Fruit fly (Drosophila melanogaster) whole organism: ENCODE data around the gene gpp.
A peak's percentile ranks its signal among the peaks of the same experiment; 100 is the strongest.

ENCODE experiments used
- CG8478 ChIP-seq: fragments of >200 bp; optimal IDR thresholded peaks from 2 replicates; lab custom pipeline; 2018; ENCODE audit warnings: inconsistent platforms
- Dll ChIP-seq: fragments of >200 bp; optimal IDR thresholded peaks from 2 replicates; lab custom pipeline; 2017
- EcR ChIP-seq, 2 experiments: fragments of >200 bp; optimal IDR thresholded peaks; 2 replicates each; lab custom pipeline; 2017; ENCODE audit warnings: missing biosample characterization in 2 of 2, missing genetic modification characterization in 2 of 2, missing genetic modification reagents in 2 of 2
- pan ChIP-seq: fragments of >200 bp; optimal IDR thresholded peaks from 2 replicates; lab custom pipeline; 2017
- psq ChIP-seq: fragments of >200 bp; optimal IDR thresholded peaks from 2 replicates; lab custom pipeline; 2017
- usp ChIP-seq: fragments of >200 bp; optimal IDR thresholded peaks from 2 replicates; lab custom pipeline; 2017; ENCODE audit warnings: missing biosample characterization, missing genetic modification characterization, mixed read lengths

Gene gpp

DNA sequence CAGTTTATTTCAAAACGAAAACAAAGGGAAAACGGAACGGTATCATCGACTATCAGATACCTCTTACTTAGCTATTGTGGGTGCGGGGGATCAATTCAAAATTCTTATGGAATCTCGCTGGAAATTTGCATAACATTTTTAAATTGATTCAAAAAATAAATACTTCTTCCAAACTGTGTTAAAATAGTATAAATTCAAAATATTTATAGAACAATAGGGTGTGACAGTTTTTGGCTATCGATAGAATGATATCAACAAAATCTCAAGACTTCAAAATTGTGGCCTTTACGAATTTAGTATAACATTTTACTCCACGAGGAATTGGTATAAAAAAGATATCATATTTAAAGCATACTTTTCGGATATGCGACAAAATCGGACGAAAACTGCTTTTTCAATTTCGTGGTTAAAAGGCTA is 18.2 kb upstream of the gpp start:
- no peak for TF ChIP-seq Dll (lab: Kevin White, UChicago)
- TF ChIP-seq EcR (GFP tag; optimal IDR thresholded peaks at IDR 0.05; lab: Kevin White, UChicago): no peak
- TF ChIP-seq pan (lab: Kevin White, UChicago): no peak
- TF ChIP-seq psq: no peak
- TF ChIP-seq usp: no peak
- no peak for TF ChIP-seq CG8478 (lab: Kevin White, UChicago)

DNA sequence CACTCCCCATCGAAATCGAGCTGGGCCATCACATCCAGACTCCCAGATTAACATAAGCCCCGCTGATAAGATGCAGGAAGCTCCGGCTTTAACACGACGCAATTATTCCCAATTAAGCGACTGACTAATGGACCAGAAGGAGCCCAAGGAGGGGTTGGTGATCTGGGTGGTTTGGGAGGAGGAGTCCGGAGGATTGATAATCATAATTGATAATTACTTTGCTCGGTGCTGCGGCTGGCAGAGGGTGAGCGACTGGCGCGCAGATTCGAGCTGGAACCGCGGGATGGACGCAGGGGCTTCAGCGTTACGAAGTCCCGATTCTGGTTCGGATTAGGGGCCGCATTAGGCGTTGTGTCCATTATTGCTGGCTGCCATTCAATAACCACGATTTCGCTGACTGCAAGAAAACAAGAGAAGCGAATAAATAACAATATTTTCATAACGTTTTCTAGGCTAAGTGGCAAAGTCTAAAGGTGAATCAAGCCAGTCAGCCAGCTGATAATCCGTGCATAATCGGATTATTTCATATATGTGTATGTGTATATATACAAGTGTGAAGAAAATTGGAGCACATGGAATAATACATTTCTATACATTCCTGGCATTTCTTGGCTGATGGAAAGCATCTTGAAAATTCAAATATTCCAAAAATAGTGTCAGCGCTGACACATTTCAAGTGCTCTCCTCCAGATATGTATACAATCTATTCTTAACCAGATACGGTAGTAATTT is 13.0 kb upstream of the gpp start:
- TF ChIP-seq usp (no peak), psq (no peak), CG8478 (lab: Kevin White, UChicago) (no peak), Dll (lab: Kevin White, UChicago) (no peak), pan (lab: Kevin White, UChicago) (no peak), EcR (GFP tag; optimal IDR thresholded peaks at IDR 0.05; lab: Kevin White, UChicago) (no peak)

DNA sequence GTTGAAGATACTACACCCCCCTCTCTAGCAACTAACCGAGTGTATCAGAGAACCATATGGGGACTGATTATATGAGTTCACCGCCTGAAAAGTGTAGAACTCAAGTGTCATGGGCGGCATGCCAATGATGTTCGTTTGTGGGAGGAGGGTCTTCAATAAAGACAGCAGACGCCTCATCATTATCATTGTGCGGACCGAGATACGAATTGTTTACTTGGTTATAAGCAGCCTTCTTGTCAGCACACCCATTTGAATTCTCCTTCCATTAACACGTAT is 12.5 kb upstream of the gpp start:
- no peak for TF ChIP-seq psq
- no peak for TF ChIP-seq CG8478 (lab: Kevin White, UChicago)
- no peak for TF ChIP-seq pan (lab: Kevin White, UChicago)
- no peak for TF ChIP-seq usp
- no peak for TF ChIP-seq Dll (lab: Kevin White, UChicago)
- no peak for TF ChIP-seq EcR (GFP tag; optimal IDR thresholded peaks at IDR 0.05; lab: Kevin White, UChicago)

DNA sequence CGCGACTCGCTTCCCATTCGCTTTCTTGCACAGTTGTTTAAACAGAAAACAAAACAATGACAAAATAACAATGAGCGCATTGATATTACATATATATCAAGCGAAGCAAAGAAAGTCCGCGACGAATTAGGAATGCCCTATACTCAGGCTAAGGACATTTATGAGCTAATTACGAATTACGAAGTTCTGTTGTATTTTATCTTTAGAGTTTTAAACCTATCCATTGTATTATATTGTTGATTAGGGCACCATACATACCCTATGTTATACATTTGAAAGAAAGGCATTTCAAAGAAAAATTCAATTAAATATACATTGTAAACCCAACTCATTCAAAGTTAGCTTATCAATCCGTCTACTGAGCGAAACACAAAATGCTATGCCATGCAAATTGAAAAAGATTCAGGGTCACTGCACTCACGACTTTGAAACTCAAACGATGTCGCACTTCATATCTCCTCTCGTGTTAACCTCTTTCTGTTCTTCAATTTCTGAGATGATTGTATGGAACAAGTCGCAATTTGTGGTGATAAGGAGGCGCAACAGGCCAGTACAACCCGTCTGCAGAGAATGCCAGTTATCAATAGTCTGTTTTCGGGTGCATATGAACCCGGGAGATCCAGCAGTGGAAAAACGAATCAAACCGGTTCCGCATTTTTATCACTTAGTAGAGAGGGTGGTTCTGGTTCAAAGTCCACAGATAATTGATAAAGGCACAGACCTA is 10.9 kb upstream of the gpp start:
- TF ChIP-seq EcR (GFP tag; optimal IDR thresholded peaks at IDR 0.05; lab: Kevin White, UChicago) (peak in 1 of 2 experiments; percentile 41), Dll (lab: Kevin White, UChicago) (no peak)

DNA sequence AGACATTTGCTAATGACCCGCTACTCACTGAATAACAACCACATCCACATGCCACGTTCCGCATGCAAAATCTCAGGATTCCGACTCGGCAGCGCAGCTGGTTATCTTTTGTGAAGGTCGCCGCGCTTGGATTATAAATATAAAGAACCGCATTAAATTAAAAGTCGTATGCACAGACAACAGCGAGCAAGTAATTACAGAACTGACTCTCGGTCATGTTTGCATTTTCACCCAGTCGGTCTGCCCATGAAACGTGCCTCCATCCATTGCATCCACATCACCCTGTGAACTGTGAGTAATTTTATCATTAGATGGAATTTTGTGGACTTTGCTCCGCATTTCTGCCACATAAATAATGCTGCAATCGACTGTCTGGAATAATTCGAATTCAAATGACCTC is 10.0 kb upstream of the gpp start:
- TF ChIP-seq psq: no peak
- no peak for TF ChIP-seq usp
- no peak for TF ChIP-seq Dll (lab: Kevin White, UChicago)
- TF ChIP-seq EcR (GFP tag; optimal IDR thresholded peaks at IDR 0.05; lab: Kevin White, UChicago): no peak
- no peak for TF ChIP-seq CG8478 (lab: Kevin White, UChicago)
- no peak for TF ChIP-seq pan (lab: Kevin White, UChicago)

DNA sequence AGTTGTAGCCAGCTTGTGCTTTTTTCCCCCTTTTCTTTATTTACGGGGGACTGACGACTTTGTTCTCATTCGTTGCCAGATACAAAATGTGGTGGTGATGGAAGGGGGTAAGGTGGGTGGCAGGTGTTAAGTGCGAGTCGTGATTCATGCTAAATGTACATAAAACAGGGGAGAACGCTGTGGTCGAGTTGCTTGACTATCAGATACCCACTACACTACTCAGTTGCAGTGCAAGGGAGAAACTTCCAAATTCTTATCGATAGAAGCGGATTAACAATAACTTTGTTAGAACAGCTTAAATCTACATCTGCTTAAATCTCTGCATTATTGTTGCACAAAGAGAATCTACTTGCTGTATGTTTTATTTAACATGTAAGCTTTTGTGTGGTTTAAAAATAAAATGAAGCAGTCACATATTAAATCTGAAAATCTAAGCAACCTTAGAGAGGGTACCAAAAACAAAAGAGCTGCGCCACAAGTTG is 9.0 kb upstream of the gpp start:
- TF ChIP-seq CG8478 (lab: Kevin White, UChicago): no peak

DNA sequence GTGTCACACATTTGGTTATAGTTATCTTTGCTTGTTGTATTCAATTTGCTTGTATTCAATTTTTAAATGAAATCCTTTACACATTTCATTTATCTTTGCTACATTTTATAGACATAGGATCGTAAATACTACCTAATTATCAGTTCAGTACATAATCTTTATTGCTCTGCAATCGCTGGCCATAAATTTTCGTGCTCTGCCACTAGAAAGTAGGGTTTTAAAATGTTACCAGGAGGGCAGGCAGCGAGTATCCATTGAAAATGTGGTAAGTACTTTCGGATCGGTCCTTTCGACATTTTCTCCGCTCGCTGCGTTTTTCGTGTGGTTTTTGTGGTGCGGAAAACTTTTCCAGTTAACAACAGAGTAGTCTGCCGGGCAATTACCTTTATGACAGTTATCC is 7.4 kb upstream of the gpp start:
- TF ChIP-seq Dll (lab: Kevin White, UChicago) (no peak), usp (no peak), pan (lab: Kevin White, UChicago) (no peak), EcR (GFP tag; optimal IDR thresholded peaks at IDR 0.05; lab: Kevin White, UChicago) (no peak), psq (no peak), CG8478 (lab: Kevin White, UChicago) (no peak)

DNA sequence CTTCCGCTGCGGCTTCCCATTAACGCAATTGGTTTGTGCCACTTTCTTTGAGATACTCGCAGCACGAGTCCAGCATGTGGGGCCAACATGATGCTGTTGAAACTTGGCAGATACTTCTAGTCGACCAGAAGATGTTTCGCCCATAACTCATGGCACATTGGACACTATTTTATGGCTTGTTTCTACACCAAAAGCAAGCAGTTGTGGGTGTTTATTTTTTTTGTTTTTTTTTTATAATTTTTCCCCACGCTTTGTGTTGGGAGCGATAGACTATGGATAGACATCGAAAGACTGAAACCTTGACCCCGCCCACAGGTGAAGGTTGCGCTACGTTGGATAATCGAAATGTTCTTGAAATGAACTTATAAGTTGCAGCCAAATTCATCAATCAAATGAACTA is 6.9 kb upstream of the gpp start:
- no peak for TF ChIP-seq CG8478 (lab: Kevin White, UChicago)

DNA sequence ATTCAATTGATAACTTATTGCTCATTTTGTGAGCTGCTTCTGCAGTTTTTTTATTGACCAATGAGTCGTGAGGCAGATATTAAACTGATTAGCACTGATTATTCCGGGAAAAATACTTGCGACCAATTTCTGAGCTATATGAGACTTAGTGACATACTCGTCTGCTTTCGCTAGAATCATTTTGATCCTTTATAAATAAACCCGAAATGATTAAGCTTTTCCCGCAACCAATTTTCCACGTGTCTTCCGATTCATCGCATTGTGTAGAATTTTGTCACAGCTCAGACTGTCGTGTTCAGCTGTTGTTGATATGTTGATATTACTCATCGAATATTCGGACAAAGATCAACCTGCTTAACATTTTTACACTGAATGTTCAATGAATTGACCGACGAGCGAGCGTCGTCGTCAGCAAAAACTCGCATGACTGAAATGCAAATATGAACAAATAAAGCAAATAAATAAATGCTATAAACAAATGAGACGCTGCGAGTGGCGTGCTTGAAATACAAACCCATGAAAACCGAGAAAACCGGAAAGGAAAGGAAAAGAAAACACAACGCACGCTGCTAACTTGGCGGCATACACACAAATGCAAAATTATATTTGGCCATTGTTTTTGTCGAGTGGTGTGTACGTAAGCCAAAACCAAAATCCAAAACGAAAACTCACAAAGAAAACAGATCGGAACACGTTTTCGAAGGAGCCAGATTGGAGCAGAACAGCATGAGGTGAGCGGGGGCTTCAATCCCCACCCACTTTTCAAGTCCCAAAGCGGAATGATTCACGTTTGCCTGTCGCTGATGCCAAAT is 5.7 kb upstream of the gpp start:
- TF ChIP-seq CG8478 (lab: Kevin White, UChicago) (no peak), pan (lab: Kevin White, UChicago) (no peak), EcR (GFP tag; optimal IDR thresholded peaks at IDR 0.05; lab: Kevin White, UChicago) (no peak), Dll (lab: Kevin White, UChicago) (no peak), usp (no peak), psq (no peak)

DNA sequence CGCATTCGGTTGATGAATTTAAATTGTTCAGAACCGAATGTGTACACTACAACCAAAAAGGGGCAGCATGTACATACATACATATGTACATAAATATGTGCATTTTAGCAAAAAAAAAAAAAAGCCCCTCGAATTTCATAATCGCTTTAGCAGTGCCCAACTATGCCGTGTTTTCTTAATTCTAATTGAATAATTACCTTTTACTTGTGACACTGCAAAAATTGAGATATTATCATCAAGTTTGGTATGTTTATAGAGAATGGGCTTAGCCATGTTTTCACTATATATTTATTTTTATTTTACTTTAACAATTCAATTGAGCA is 5.2 kb upstream of the gpp start:
- TF ChIP-seq Dll (lab: Kevin White, UChicago) (no peak), CG8478 (lab: Kevin White, UChicago) (no peak), usp (no peak), psq (no peak), pan (lab: Kevin White, UChicago) (no peak), EcR (GFP tag; optimal IDR thresholded peaks at IDR 0.05; lab: Kevin White, UChicago) (no peak)

DNA sequence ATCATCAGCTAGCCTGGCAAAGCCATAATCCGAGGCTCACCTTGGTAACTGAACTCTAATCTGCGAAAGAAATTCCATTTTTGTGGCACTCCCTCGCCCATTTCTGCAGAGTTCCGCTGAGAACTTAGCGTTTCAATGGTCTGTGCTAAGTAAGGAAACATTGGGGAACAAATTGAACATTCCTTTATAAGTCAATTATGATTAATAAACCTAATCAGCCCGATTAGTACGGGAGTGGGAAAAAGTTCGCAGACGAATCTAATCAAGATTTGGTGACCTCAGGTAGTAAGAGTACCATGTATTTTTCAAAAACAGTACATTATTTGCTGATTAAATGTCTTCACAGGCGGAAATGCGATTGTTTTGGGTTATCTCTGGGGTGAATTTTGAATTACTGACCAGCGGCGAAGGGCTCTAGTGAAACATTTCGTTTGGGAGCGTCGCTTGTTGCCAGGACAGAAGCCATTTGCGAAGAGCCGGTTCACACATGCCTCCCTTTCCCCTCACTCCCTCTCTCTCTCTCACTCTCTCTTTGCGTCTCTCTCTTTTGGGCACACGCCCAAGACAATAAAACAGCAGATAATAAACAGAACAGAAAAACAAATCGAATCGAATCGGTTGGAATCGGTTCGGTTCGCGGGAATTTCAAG is 4.0 kb upstream of the gpp start:
- TF ChIP-seq psq: no peak
- no peak for TF ChIP-seq usp

DNA sequence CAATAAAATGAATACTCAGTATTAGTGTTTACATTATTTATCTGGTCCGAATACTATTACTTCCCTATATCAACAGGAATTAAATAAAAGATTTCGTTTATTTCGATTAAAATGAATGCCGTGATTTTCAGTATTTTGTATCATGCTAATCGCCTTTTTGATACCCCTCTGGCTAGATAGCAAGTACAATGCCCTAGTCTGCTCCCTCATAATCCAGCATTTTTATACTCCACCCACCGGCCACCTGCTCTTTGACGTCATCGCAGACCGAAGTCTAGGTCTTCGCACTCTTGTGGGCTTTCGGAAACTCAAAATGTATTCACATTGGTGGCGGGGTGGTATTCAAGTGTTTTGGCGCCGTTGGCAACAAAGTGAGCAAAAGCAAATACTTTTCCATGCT is 3.0 kb upstream of the gpp start:
- no peak for TF ChIP-seq Dll (lab: Kevin White, UChicago)
- no peak for TF ChIP-seq CG8478 (lab: Kevin White, UChicago)
- TF ChIP-seq psq: no peak
- TF ChIP-seq usp: no peak
- TF ChIP-seq EcR (GFP tag; optimal IDR thresholded peaks at IDR 0.05; lab: Kevin White, UChicago): no peak
- no peak for TF ChIP-seq pan (lab: Kevin White, UChicago)
